Fruit fly (Drosophila melanogaster): ENCODE data around the gene CG6650.

CG6650 gene

dm6 chr3L:14053073-14053643, 21.9 kb downstream of the CG6650 start, which contains the start of the genes CG13484 and Frl (continued):
- TF ChIP-seq Neu2 (GFP tag; optimal IDR thresholded peaks at IDR 0.05; ENCODE audit: borderline replicate concordance) (no peak), Asciz (GFP tag; optimal IDR thresholded peaks at IDR 0.05) (no peak), Myb (GFP tag; optimal IDR thresholded peaks at IDR 0.05) (peak; percentile 52), CG12299 (tag; optimal IDR thresholded peaks at IDR 0.05) (peak; percentile 30), ewg (GFP tag; optimal IDR thresholded peaks at IDR 0.05) (peak; percentile 68), fd64A (GFP tag; optimal IDR thresholded peaks at IDR 0.05) (no peak), Trl (optimal IDR thresholded peaks at IDR 0.05) (no peak), Trl (GFP tag; optimal IDR thresholded peaks at IDR 0.05) (no peak), salm (tag; optimal IDR thresholded peaks at IDR 0.05) (peak; percentile 22), disco-r (GFP tag; optimal IDR thresholded peaks at IDR 0.05) (no peak), CG33213 (GFP tag; optimal IDR thresholded peaks at IDR 0.05) (peak; percentile 85), CG10267 (tag; optimal IDR thresholded peaks at IDR 0.05) (peak; percentile 60), sna (GFP tag; IDR thresholded peaks at IDR 0.05; ENCODE audit: partially characterized antibody) (no peak), dimm (GFP tag; IDR thresholded peaks at IDR 0.05) (no peak), Opbp (GFP tag; IDR thresholded peaks at IDR 0.05; ENCODE audit: partially characterized antibody) (peak; percentile 30; the same call in 1 of the 3 replicates), CG13424 (tag; optimal IDR thresholded peaks at IDR 0.05) (peak; percentile 34), CG9609 (GFP tag; optimal IDR thresholded peaks at IDR 0.05) (peak; percentile 7), Nf-YA (GFP tag; IDR thresholded peaks at IDR 0.05) (no peak), CG7357 (GFP tag; IDR thresholded peaks at IDR 0.05) (no peak), dm (GFP tag; optimal IDR thresholded peaks at IDR 0.05) (peak; percentile 70), crol (GFP tag; IDR thresholded peaks at IDR 0.05) (peak; percentile 33; the same call in 1 of the 2 replicates), CG4424 (GFP tag; optimal IDR thresholded peaks at IDR 0.05) (peak; percentile 1), gfzf (GFP tag; optimal IDR thresholded peaks at IDR 0.05) (peak; percentile 100), CTCF (GFP tag; optimal IDR thresholded peaks at IDR 0.05) (no peak), CG34376 (GFP tag; optimal IDR thresholded peaks at IDR 0.05) (peak; percentile 48), nau (GFP tag; optimal IDR thresholded peaks at IDR 0.05) (no peak), E2f2 (GFP tag; IDR thresholded peaks at IDR 0.05) (peak; percentile 71), CG13624 (GFP tag; optimal IDR thresholded peaks at IDR 0.05) (no peak), CG14860 (GFP tag; IDR thresholded peaks at IDR 0.05; ENCODE audit: partially characterized antibody) (no peak), CG6813 (GFP tag; optimal IDR thresholded peaks at IDR 0.05) (peak; percentile 29), rib (GFP tag; IDR thresholded peaks at IDR 0.05) (no peak), kni (GFP tag; optimal IDR thresholded peaks at IDR 0.05) (peak; percentile 51), Xbp1 (GFP tag; optimal IDR thresholded peaks at IDR 0.05) (peak; percentile 23), en (GFP tag; optimal IDR thresholded peaks at IDR 0.05) (no peak), Dp (GFP tag; optimal IDR thresholded peaks at IDR 0.05) (peak; percentile 67), Vsx1 (GFP tag; optimal IDR thresholded peaks at IDR 0.05) (no peak), CG14441 (GFP tag; IDR thresholded peaks at IDR 0.05) (no peak), ems (GFP tag; optimal IDR thresholded peaks at IDR 0.05) (peak; percentile 39), CG15514 (GFP tag; optimal IDR thresholded peaks at IDR 0.05) (peak; percentile 69), danr (GFP tag; IDR thresholded peaks at IDR 0.05) (no peak), jing (GFP tag; optimal IDR thresholded peaks at IDR 0.05) (no peak), usp (GFP tag; optimal IDR thresholded peaks at IDR 0.05) (no peak), CG10366 (GFP tag; IDR thresholded peaks at IDR 0.05) (no peak), maf-S (GFP tag; optimal IDR thresholded peaks at IDR 0.05) (no peak), tap (tag; optimal IDR thresholded peaks at IDR 0.05) (no peak), CG31388 (GFP tag; optimal IDR thresholded peaks at IDR 0.05) (no peak), wor (GFP tag; IDR thresholded peaks at IDR 0.05) (no peak), CG17361 (GFP tag; IDR thresholded peaks at IDR 0.05) (0 out of 3 replicates have a peak, but pooled peaks have one; percentile 34), CG12071 (GFP tag; optimal IDR thresholded peaks at IDR 0.05) (no peak), sc (optimal IDR thresholded peaks at IDR 0.05) (no peak), sc (GFP tag; optimal IDR thresholded peaks at IDR 0.05) (no peak), kah (GFP tag; optimal IDR thresholded peaks at IDR 0.05) (no peak)

Data from whole organism, embryonic.